Fruit fly (Drosophila melanogaster) whole organism, embryonic: ENCODE data around the gene PIG-Q.
A peak's percentile ranks its signal among the peaks of the same experiment; 100 is the strongest.

ENCODE experiments used
- Bteb2 ChIP-seq: fragments of 200-800 bp; sonication (Bioruptor generic); optimal IDR thresholded peaks from 2 replicates; lab custom pipeline; 2016; ENCODE audit warnings: missing biosample characterization, missing genetic modification characterization
- CG13296 ChIP-seq: fragments of 200-800 bp; sonication (Bioruptor generic); optimal IDR thresholded peaks from 3 replicates; lab custom pipeline; 2018; ENCODE audit warnings: missing biosample characterization, mild to moderate bottlenecking, missing genetic modification characterization
- CG14710 ChIP-seq: fragments of 200-800 bp; sonication (Bioruptor generic); optimal IDR thresholded peaks from 3 replicates; lab custom pipeline; 2019; ENCODE audit warnings: missing biosample characterization, mild to moderate bottlenecking, missing genetic modification characterization, moderate library complexity
- CG16863 ChIP-seq: fragments of 200-800 bp; sonication (Bioruptor generic); optimal IDR thresholded peaks from 3 replicates; lab custom pipeline; 2016; ENCODE audit warnings: missing biosample characterization, missing genetic modification characterization
- CG2875 ChIP-seq: fragments of 200-800 bp; sonication (Bioruptor generic); optimal IDR thresholded peaks from 2 replicates; lab custom pipeline; 2017; ENCODE audit warnings: missing biosample characterization, mild to moderate bottlenecking, missing genetic modification characterization, missing genetic modification reagents
- CG30403 ChIP-seq: fragments of 200-800 bp; sonication (Bioruptor generic); optimal IDR thresholded peaks from 3 replicates; lab custom pipeline; 2016; ENCODE audit warnings: missing biosample characterization, missing genetic modification characterization
- CG34224 ChIP-seq: fragments of 200-800 bp; sonication (Bioruptor generic); IDR thresholded peaks from 3 replicates; pipeline ENCODE4 v1.3.6; 2022; ENCODE audit warnings: missing biosample characterization, missing genetic modification characterization; ENCODE audit not compliant: partially characterized antibody
- CG34376 ChIP-seq: fragments of 200-800 bp; sonication (Bioruptor generic); optimal IDR thresholded peaks from 2 replicates; lab custom pipeline; 2018; ENCODE audit warnings: missing biosample characterization, mild to moderate bottlenecking, missing genetic modification characterization
- CG4730 ChIP-seq: fragments of 200-800 bp; sonication (Bioruptor generic); IDR thresholded peaks from 2 replicates; pipeline ENCODE4 v1.3.6; 2022; ENCODE audit warnings: missing biosample characterization, missing genetic modification characterization
- CG6854 ChIP-seq: fragments of 200-800 bp; sonication (Bioruptor generic); optimal IDR thresholded peaks from 3 replicates; lab custom pipeline; 2017; ENCODE audit warnings: missing biosample characterization, mild to moderate bottlenecking, missing genetic modification characterization
- CG7928 ChIP-seq: fragments of 200-800 bp; sonication (Bioruptor generic); optimal IDR thresholded peaks from 2 replicates; lab custom pipeline; 2017; ENCODE audit warnings: missing biosample characterization, mild to moderate bottlenecking, missing genetic modification characterization
- CG9215 ChIP-seq: fragments of 200-800 bp; sonication (Bioruptor generic); IDR thresholded peaks from 2 replicates; pipeline ENCODE4 v1.3.6; 2022; ENCODE audit warnings: missing biosample characterization, missing genetic modification characterization
- CG9437 ChIP-seq: fragments of 200-800 bp; sonication (Bioruptor generic); optimal IDR thresholded peaks from 2 replicates; lab custom pipeline; 2018; ENCODE audit warnings: missing biosample characterization, mild to moderate bottlenecking, missing genetic modification characterization
- CkIIα-i1 ChIP-seq: fragments of 200-800 bp; sonication (Bioruptor generic); IDR thresholded peaks from 2 replicates; pipeline ENCODE4 v1.3.6; 2022; ENCODE audit warnings: missing biosample characterization, missing genetic modification characterization
- D ChIP-seq, 2 experiments: fragments of 200-800 bp in 1 of 2; fragments of >200 bp in 1 of 2; sonication (Bioruptor generic) in 1 of 2; optimal IDR thresholded peaks; 2 replicates in 1 of 2; 3 replicates in 1 of 2; lab custom pipeline; 2017; ENCODE audit warnings: mild to moderate bottlenecking in 1 of 2, missing biosample characterization in 1 of 2, missing genetic modification characterization in 1 of 2, missing genetic modification reagents in 1 of 2
- Deaf1 ChIP-seq: fragments of 200-800 bp; optimal IDR thresholded peaks from 3 replicates; lab custom pipeline; 2019; ENCODE audit warnings: missing biosample characterization, mild to moderate bottlenecking, missing genetic modification characterization, moderate library complexity
- Dip2 ChIP-seq: fragments of 200-800 bp; sonication (Bioruptor generic); IDR thresholded peaks from 2 replicates; pipeline ENCODE4 v1.3.6; 2022; ENCODE audit warnings: missing biosample characterization, missing genetic modification characterization
- Dll ChIP-seq: fragments of 200-800 bp; sonication (Bioruptor generic); IDR thresholded peaks from 4 replicates; pipeline ENCODE4 v1.3.6; 2022; ENCODE audit warnings: missing biosample characterization, missing genetic modification characterization; ENCODE audit not compliant: partially characterized antibody
- Ets97D ChIP-seq: fragments of 200-800 bp; sonication (Bioruptor generic); optimal IDR thresholded peaks from 3 replicates; lab custom pipeline; 2016; ENCODE audit warnings: missing biosample characterization, missing genetic modification characterization
- GATAe ChIP-seq: fragments of 200-800 bp; sonication (Bioruptor generic); conservative IDR thresholded peaks from 2 replicates; pipeline ENCODE4 v1.3.6; 2022; ENCODE audit warnings: missing biosample characterization, missing genetic modification characterization
- HLH4C ChIP-seq: fragments of 200-800 bp; sonication (Bioruptor generic); IDR thresholded peaks from 3 replicates; pipeline ENCODE4 v1.3.6; 2022; ENCODE audit warnings: missing biosample characterization, missing genetic modification characterization; ENCODE audit not compliant: partially characterized antibody
- Scr ChIP-seq: fragments of 200-800 bp; sonication (Bioruptor generic); IDR thresholded peaks from 2 replicates; pipeline ENCODE4 v1.3.6; 2022; ENCODE audit warnings: missing biosample characterization, missing genetic modification characterization; ENCODE audit not compliant: partially characterized antibody
- exex ChIP-seq: fragments of 200-800 bp; sonication (Bioruptor generic); optimal IDR thresholded peaks from 4 replicates; lab custom pipeline; 2018; ENCODE audit warnings: missing biosample characterization, mild to moderate bottlenecking, missing genetic modification characterization, moderate library complexity
- eyg ChIP-seq: fragments of 200-800 bp; sonication (Bioruptor generic); optimal IDR thresholded peaks from 3 replicates; lab custom pipeline; 2016; ENCODE audit warnings: missing biosample characterization, missing genetic modification characterization
- gfzf ChIP-seq: fragments of 200-800 bp; sonication (Bioruptor generic); optimal IDR thresholded peaks from 2 replicates; lab custom pipeline; 2016; ENCODE audit warnings: missing biosample characterization, mild to moderate bottlenecking, missing genetic modification characterization, moderate library complexity
- grau ChIP-seq: fragments of 200-800 bp; optimal IDR thresholded peaks from 3 replicates; lab custom pipeline; 2019; ENCODE audit warnings: missing biosample characterization, mild to moderate bottlenecking, missing genetic modification characterization, moderate library complexity
- grn ChIP-seq: fragments of 200-800 bp; sonication (Bioruptor generic); optimal IDR thresholded peaks from 3 replicates; lab custom pipeline; 2017; ENCODE audit warnings: missing biosample characterization, missing genetic modification characterization
- gsb ChIP-seq: fragments of 200-800 bp; sonication (Bioruptor generic); IDR thresholded peaks from 2 replicates; pipeline ENCODE4 v1.3.6; 2022; ENCODE audit warnings: missing biosample characterization, missing genetic modification characterization
- gsb-n ChIP-seq: fragments of 200-800 bp; sonication (Bioruptor generic); optimal IDR thresholded peaks from 3 replicates; lab custom pipeline; 2018; ENCODE audit warnings: missing biosample characterization, mild to moderate bottlenecking, missing genetic modification characterization
- h ChIP-seq: fragments of >200 bp; optimal IDR thresholded peaks from 2 replicates; lab custom pipeline; 2017
- kah ChIP-seq: fragments of 200-800 bp; sonication (Bioruptor generic); optimal IDR thresholded peaks from 2 replicates; lab custom pipeline; 2018; ENCODE audit warnings: missing biosample characterization, mild to moderate bottlenecking, missing genetic modification characterization
- klu ChIP-seq: fragments of 200-800 bp; sonication (Bioruptor generic); IDR thresholded peaks from 2 replicates; pipeline ENCODE4 v1.3.6; 2022; ENCODE audit warnings: missing biosample characterization, missing genetic modification characterization
- lab ChIP-seq: fragments of 200-800 bp; sonication (Bioruptor generic); optimal IDR thresholded peaks from 3 replicates; lab custom pipeline; 2017; ENCODE audit warnings: missing biosample characterization, missing genetic modification characterization, mild to moderate bottlenecking, moderate library complexity, missing genetic modification reagents
- mirr ChIP-seq: fragments of 200-800 bp; sonication (Bioruptor generic); optimal IDR thresholded peaks from 3 replicates; lab custom pipeline; 2018; ENCODE audit warnings: missing biosample characterization, mild to moderate bottlenecking, missing genetic modification characterization
- nom ChIP-seq: fragments of 200-800 bp; sonication (Bioruptor generic); optimal IDR thresholded peaks from 2 replicates; lab custom pipeline; 2017; ENCODE audit warnings: missing biosample characterization, missing genetic modification characterization, mild to moderate bottlenecking, moderate library complexity, missing genetic modification reagents
- pan ChIP-seq, 4 experiments: fragments of >200 bp in 3 of 4; fragments of 200-800 bp in 1 of 4; sonication (Bioruptor generic) in 1 of 4; optimal IDR thresholded peaks in 3 of 4; IDR thresholded peaks in 1 of 4; 2 replicates each; pipeline versions ENCODE4 v1.3.6 to Lab custom; 2017 to 2022; ENCODE audit warnings: missing biosample characterization in 2 of 4, missing genetic modification characterization in 2 of 4, mixed read lengths in 1 of 4
- pb ChIP-seq: fragments of 200-800 bp; sonication (Bioruptor generic); optimal IDR thresholded peaks from 3 replicates; lab custom pipeline; 2016; ENCODE audit warnings: missing biosample characterization, missing genetic modification characterization
- schlank ChIP-seq: fragments of 200-800 bp; sonication (Bioruptor generic); optimal IDR thresholded peaks from 2 replicates; lab custom pipeline; 2018; ENCODE audit warnings: missing biosample characterization, mild to moderate bottlenecking, missing genetic modification characterization
- shn ChIP-seq: fragments of 200-800 bp; sonication (Bioruptor generic); optimal IDR thresholded peaks from 3 replicates; lab custom pipeline; 2016; ENCODE audit warnings: missing biosample characterization, missing genetic modification characterization
- sug ChIP-seq: fragments of 200-800 bp; optimal IDR thresholded peaks from 2 replicates; lab custom pipeline; 2019; ENCODE audit warnings: missing biosample characterization, mild to moderate bottlenecking, missing genetic modification characterization, moderate library complexity
- ttk ChIP-seq: fragments of 200-800 bp; sonication (Bioruptor generic); IDR thresholded peaks from 2 replicates; pipeline ENCODE4 v2.1.2; 2022; ENCODE audit warnings: missing biosample characterization, missing genetic modification characterization
- vvl ChIP-seq: fragments of 200-800 bp; sonication (Bioruptor generic); IDR thresholded peaks from 2 replicates; pipeline ENCODE4 v1.3.6; 2022; ENCODE audit warnings: missing biosample characterization, missing genetic modification characterization
- wdn ChIP-seq: fragments of 200-800 bp; sonication (Bioruptor generic); IDR thresholded peaks from 2 replicates; pipeline ENCODE4 v1.3.6; 2022; ENCODE audit warnings: missing biosample characterization, missing genetic modification characterization

PIG-Q gene

dm6 chrX:16403811-16404420, 45.0 kb downstream of the PIG-Q start (continued):
- TF ChIP-seq gfzf (GFP tag; lab: Kevin White, UChicago) (no peak), gsb (GFP tag; lab: Robert Waterston, UW) (peak; percentile 69), eyg (peak; percentile 1), vvl (GFP tag; lab: Robert Waterston, UW) (peak; percentile 92), h (lab: Kevin White, UChicago) (no peak), CG13296 (peak; percentile 71), pb (GFP tag; lab: Kevin White, UChicago) (peak; percentile 30), schlank (tag; lab: Kevin White, UChicago) (peak; percentile 48), Scr (GFP tag; lab: Robert Waterston, UW) (no peak), nom (GFP tag; lab: Kevin White, UChicago) (no peak), shn (GFP tag; lab: Kevin White, UChicago) (no peak), CG34224 (GFP tag; lab: Robert Waterston, UW) (no peak), Bteb2 (GFP tag; lab: Kevin White, UChicago) (peak; percentile 66), Dll (GFP tag; lab: Robert Waterston, UW) (no peak), gsb-n (tag; lab: Kevin White, UChicago) (peak; percentile 39), kah (peak; percentile 33), klu (GFP tag; lab: Robert Waterston, UW) (peak; percentile 29; the same call in 1 of the 2 replicates), CG9215 (GFP tag; lab: Robert Waterston, UW) (peak; percentile 27; the same call in 1 of the 2 replicates), pan (optimal IDR thresholded peaks at IDR 0.05; lab: Kevin White, UChicago) (no peak), pan (GFP tag; optimal IDR thresholded peaks at IDR 0.05 in 1 of 2, IDR thresholded peaks at IDR 0.05 in 1 of 2) (peak in 1 of 2 experiments; percentile 84), ttk (GFP tag; lab: Robert Waterston, UW) (peak; percentile 68)

- TF ChIP-seq CG13296 (peak; percentile 6), Deaf1 (peak; percentile 11), mirr (peak; percentile 52), exex (tag; lab: Kevin White, UChicago) (peak; percentile 46), GATAe (GFP tag; lab: Robert Waterston, UW) (peak; percentile 44), Dip2 (GFP tag; lab: Robert Waterston, UW) (no peak), sug (tag; lab: Kevin White, UChicago) (peak; percentile 3), CG34376 (GFP tag; lab: Kevin White, UChicago) (peak; percentile 53), CG9437 (GFP tag; lab: Kevin White, UChicago) (no peak), grn (GFP tag; lab: Kevin White, UChicago) (peak; percentile 12)
Observed at dm6 chrX:16404803-16405202, 45.9 kb downstream of the PIG-Q start, which contains the start of gene CG9981. Gene CG9981, minus strand, starts transcription at chrX:16405122.

dm6 chrX:16405209-16405608, 46.3 kb downstream of the PIG-Q start, which contains the start of gene CG4301:
Gene CG4301, plus strand, starts transcription at chrX:16405509.
- TF ChIP-seq CG16863 (no peak), wdn (no peak), CG4730 (GFP tag; lab: Robert Waterston, UW) (no peak), CG6854 (GFP tag; lab: Kevin White, UChicago) (no peak), CG7928 (no peak)
- TF ChIP-seq, all 482 proteins: peak for 0

dm6 chrX:16406083-16406482, 47.1 kb downstream of the PIG-Q start:
- TF ChIP-seq D (optimal IDR thresholded peaks at IDR 0.05; lab: Kevin White, UChicago): no peak
- TF ChIP-seq D (GFP tag; optimal IDR thresholded peaks at IDR 0.05; lab: Kevin White, UChicago): no peak
- no peak for TF ChIP-seq HLH4C
- TF ChIP-seq exex (tag; lab: Kevin White, UChicago): peak; percentile 28
- TF ChIP-seq CkIIα-i1 (GFP tag; lab: Robert Waterston, UW): no peak
- TF ChIP-seq lab (GFP tag; lab: Kevin White, UChicago): peak; percentile 20
- TF ChIP-seq CG34376 (GFP tag; lab: Kevin White, UChicago): peak; percentile 51
- TF ChIP-seq CG14710 (tag; lab: Kevin White, UChicago): no peak
- no peak for TF ChIP-seq CG30403 (GFP tag; lab: Kevin White, UChicago)
- no peak for TF ChIP-seq CG2875 (GFP tag; lab: Kevin White, UChicago)
- TF ChIP-seq grau (tag; lab: Kevin White, UChicago): peak; percentile 69
- TF ChIP-seq sug (tag; lab: Kevin White, UChicago): peak; percentile 6
- no peak for TF ChIP-seq Ets97D
- TF ChIP-seq GATAe (GFP tag; lab: Robert Waterston, UW): peak; percentile 56
- TF ChIP-seq, all 482 proteins: peak for 6
